Worm (Caenorhabditis elegans): ENCODE data around the gene col-154.
"Not testable (repeated sequence)": the region's sequence is repeated elsewhere in the genome, so short reads cannot be mapped to it uniquely, and the experiment has no call there.

col-154 gene

ce11 chrV:11390394-11390793 lies 5.2 kb downstream of the col-154 start, which contains the start of the genes K03B8.11 and K03B8.14:
Gene K03B8.11 (minus strand): TSS chrV:11390494.
Gene K03B8.14 (plus strand): TSS chrV:11390503.
- no peak for TF ChIP-seq sea-2 (GFP tag; optimal IDR thresholded peaks at IDR 0.05)
- no peak for TF ChIP-seq nhr-25 (tag; optimal IDR thresholded peaks at IDR 0.05)
- TF ChIP-seq ceh-9 (tag; optimal IDR thresholded peaks at IDR 0.05): no peak
- no peak for TF ChIP-seq egl-27 (tag; optimal IDR thresholded peaks at IDR 0.05)
- no peak for TF ChIP-seq egl-5 (tag; optimal IDR thresholded peaks at IDR 0.05)
- no peak for TF ChIP-seq pqm-1 (tag; optimal IDR thresholded peaks at IDR 0.05)
- TF ChIP-seq ztf-11 (tag; optimal IDR thresholded peaks at IDR 0.05): no peak
- TF ChIP-seq ceh-16 (tag; optimal IDR thresholded peaks at IDR 0.05): no peak
- no peak for TF ChIP-seq lin-15B (tag; optimal IDR thresholded peaks at IDR 0.05)
- no peak for TF ChIP-seq daf-12 (tag; optimal IDR thresholded peaks at IDR 0.05)
- no peak for TF ChIP-seq snpc-4 (tag; optimal IDR thresholded peaks at IDR 0.05)
- TF ChIP-seq mml-1 (tag; optimal IDR thresholded peaks at IDR 0.05): no peak
- TF ChIP-seq fkh-2 (tag; optimal IDR thresholded peaks at IDR 0.05): no peak
- TF ChIP-seq R02D3.7 (tag; optimal IDR thresholded peaks at IDR 0.05): no peak
- TF ChIP-seq nfya-1 (tag; optimal IDR thresholded peaks at IDR 0.05; ENCODE audit: insufficient read depth): no peak
- TF ChIP-seq nhr-76 (tag; optimal IDR thresholded peaks at IDR 0.05): no peak
- no peak for TF ChIP-seq nhr-11 (tag; optimal IDR thresholded peaks at IDR 0.05)
- no peak for TF ChIP-seq zag-1 (tag; optimal IDR thresholded peaks at IDR 0.05)

ce11 chrV:11392020-11392419 lies 6.9 kb downstream of the col-154 start, which contains the start of gene nas-16:
Gene nas-16 (plus strand): TSS chrV:11392320.
- TF ChIP-seq ZK546.5 (tag; optimal IDR thresholded peaks at IDR 0.05): no peak
- no peak for TF ChIP-seq ceh-9 (tag; optimal IDR thresholded peaks at IDR 0.05)

ce11 chrV:11395024-11395423 lies 9.9 kb downstream of the col-154 start, which contains the start of gene K03B8.4:
Gene K03B8.4 (minus strand): TSS chrV:11395124.
- not testable (repeated sequence) for TF ChIP-seq snpc-4, nhr-237, pha-4 (tag; optimal IDR thresholded peaks at IDR 0.05)

ce11 chrV:11396134-11396533 lies 11.0 kb downstream of the col-154 start, which contains the start of gene nas-18:
Gene nas-18 (plus strand): TSS chrV:11396434.
- not testable (repeated sequence) for TF ChIP-seq mml-1, unc-39, zag-1 (tag; optimal IDR thresholded peaks at IDR 0.05)

ce11 chrV:11398616-11399015 lies 13.5 kb downstream of the col-154 start, which contains the start of gene nas-17:
Gene nas-17 (plus strand): TSS chrV:11398916.
- TF ChIP-seq egl-27 (tag; optimal IDR thresholded peaks at IDR 0.05): no peak
- TF ChIP-seq skn-1 (tag; optimal IDR thresholded peaks at IDR 0.05): no peak
- no peak for TF ChIP-seq snpc-4 (tag; optimal IDR thresholded peaks at IDR 0.05)
- no peak for TF ChIP-seq hmg-11 (tag; optimal IDR thresholded peaks at IDR 0.05)
- no peak for TF ChIP-seq mml-1 (tag; optimal IDR thresholded peaks at IDR 0.05)
- TF ChIP-seq ZK546.5 (tag; optimal IDR thresholded peaks at IDR 0.05): no peak
- TF ChIP-seq pqm-1 (tag; optimal IDR thresholded peaks at IDR 0.05): no peak
- TF ChIP-seq ama-1 (optimal IDR thresholded peaks at IDR 0.05): no peak
- no peak for TF ChIP-seq R02D3.7 (tag; optimal IDR thresholded peaks at IDR 0.05)
- no peak for TF ChIP-seq fos-1 (tag; optimal IDR thresholded peaks at IDR 0.05)
- TF ChIP-seq lin-39 (tag; optimal IDR thresholded peaks at IDR 0.05): no peak
- no peak for TF ChIP-seq mdl-1 (tag; optimal IDR thresholded peaks at IDR 0.05)
- TF ChIP-seq sea-2 (GFP tag; optimal IDR thresholded peaks at IDR 0.05): no peak
- no peak for TF ChIP-seq daf-12 (tag; optimal IDR thresholded peaks at IDR 0.05)

ce11 chrV:11402610-11403009 lies 17.4 kb downstream of the col-154 start, which contains the start of gene nas-19:
Gene nas-19 (minus strand): TSS chrV:11402710.
- no peak for TF ChIP-seq fos-1 (tag; optimal IDR thresholded peaks at IDR 0.05)
- no peak for TF ChIP-seq pqm-1 (tag; optimal IDR thresholded peaks at IDR 0.05)
- no peak for TF ChIP-seq ama-1 (optimal IDR thresholded peaks at IDR 0.05)
- TF ChIP-seq lin-39 (tag; optimal IDR thresholded peaks at IDR 0.05): no peak
- no peak for TF ChIP-seq zag-1 (tag; optimal IDR thresholded peaks at IDR 0.05)
- TF ChIP-seq fkh-2 (tag; optimal IDR thresholded peaks at IDR 0.05): no peak
- TF ChIP-seq ceh-28 (tag; optimal IDR thresholded peaks at IDR 0.05): no peak

- TF ChIP-seq pqm-1 (tag; optimal IDR thresholded peaks at IDR 0.05): peak; percentile 76
- peak; percentile 81 for TF ChIP-seq elt-2 (tag; optimal IDR thresholded peaks at IDR 0.05)
- TF ChIP-seq fkh-2 (tag; optimal IDR thresholded peaks at IDR 0.05): no peak
Observed at ce11 chrV:11403059-11403458, 17.9 kb downstream of the col-154 start.

Data from whole organism, L3 larva.